Worm (Caenorhabditis elegans) whole organism, late embryonic: ENCODE measurements around the gene K03B4.4.

Source experiments
- C38D4.7 ChIP-seq: fragments of 200-800 bp; sonication (Bioruptor generic); optimal IDR thresholded peaks from 2 replicates; lab custom pipeline; 2018; ENCODE audit warnings: mild to moderate bottlenecking, missing genetic modification characterization, moderate library complexity, missing compliant biosample characterization
- F13H6.1 ChIP-seq: sonication (generic microtip); optimal IDR thresholded peaks from 2 replicates; lab custom pipeline; 2016; ENCODE audit warnings: missing genetic modification characterization, missing compliant biosample characterization
- ama-1 ChIP-seq: fragments of 150-350 bp; optimal IDR thresholded peaks from 2 replicates; lab custom pipeline; 2014
- ceh-18 ChIP-seq: sonication (generic microtip); optimal IDR thresholded peaks from 2 replicates; lab custom pipeline; 2016; ENCODE audit warnings: missing genetic modification characterization, missing compliant biosample characterization
- ceh-2 ChIP-seq: sonication (generic microtip); optimal IDR thresholded peaks from 2 replicates; lab custom pipeline; 2016; ENCODE audit warnings: missing genotype, missing genetic modification characterization, missing compliant biosample characterization
- ceh-22 ChIP-seq: sonication (generic microtip); optimal IDR thresholded peaks from 2 replicates; lab custom pipeline; 2017; ENCODE audit warnings: missing biosample characterization, missing genetic modification characterization
- ceh-34 ChIP-seq: sonication (generic microtip); optimal IDR thresholded peaks from 2 replicates; lab custom pipeline; 2016; ENCODE audit warnings: mild to moderate bottlenecking, missing genetic modification characterization, missing compliant biosample characterization
- ceh-48 ChIP-seq: sonication (generic microtip); optimal IDR thresholded peaks from 2 replicates; lab custom pipeline; 2016; ENCODE audit warnings: missing genetic modification characterization, inconsistent platforms, missing compliant biosample characterization
- dmd-4 ChIP-seq: sonication (generic microtip); optimal IDR thresholded peaks from 2 replicates; lab custom pipeline; 2016; ENCODE audit warnings: borderline replicate concordance, missing genetic modification characterization, missing compliant biosample characterization
- elt-2 ChIP-seq: sonication (generic microtip); optimal IDR thresholded peaks from 2 replicates; lab custom pipeline; 2016; ENCODE audit warnings: missing genetic modification reagents, missing genetic modification characterization, missing compliant biosample characterization
- elt-4 ChIP-seq: sonication (generic microtip); optimal IDR thresholded peaks from 2 replicates; lab custom pipeline; 2016; ENCODE audit warnings: missing genetic modification characterization, missing compliant biosample characterization
- ets-4 ChIP-seq: sonication (generic microtip); optimal IDR thresholded peaks from 2 replicates; lab custom pipeline; 2016; ENCODE audit warnings: missing genetic modification characterization, missing compliant biosample characterization
- fax-1 ChIP-seq: sonication (generic microtip); optimal IDR thresholded peaks from 2 replicates; lab custom pipeline; 2016; ENCODE audit warnings: missing genotype, missing genetic modification characterization, missing compliant biosample characterization
- fkh-10 ChIP-seq: fragments of 150-350 bp; optimal IDR thresholded peaks from 2 replicates; lab custom pipeline; 2014; ENCODE audit warnings: missing biosample characterization, missing genetic modification reagents, missing genetic modification characterization
- fkh-6 ChIP-seq: sonication (generic microtip); optimal IDR thresholded peaks from 2 replicates; lab custom pipeline; 2016; ENCODE audit warnings: missing genetic modification characterization, missing compliant biosample characterization
- gmeb-2 ChIP-seq: sonication (generic microtip); optimal IDR thresholded peaks from 2 replicates; lab custom pipeline; 2016; ENCODE audit warnings: missing genetic modification characterization, inconsistent platforms, missing compliant biosample characterization
- hlh-30 ChIP-seq: sonication (generic microtip); optimal IDR thresholded peaks from 2 replicates; lab custom pipeline; 2017; ENCODE audit warnings: antibody characterized with exemption, missing genetic modification characterization, missing compliant biosample characterization; ENCODE audit not compliant: insufficient read depth
- hlh-6 ChIP-seq: sonication (generic microtip); optimal IDR thresholded peaks from 2 replicates; lab custom pipeline; 2016; ENCODE audit warnings: missing genotype, missing genetic modification characterization, missing compliant biosample characterization
- lim-6 ChIP-seq: sonication (generic microtip); optimal IDR thresholded peaks from 2 replicates; lab custom pipeline; 2016; ENCODE audit warnings: missing genetic modification characterization, missing compliant biosample characterization
- lin-11 ChIP-seq: fragments of 200-800 bp; sonication (Bioruptor generic); optimal IDR thresholded peaks from 2 replicates; lab custom pipeline; 2018; ENCODE audit warnings: mild to moderate bottlenecking, missing genetic modification characterization, missing compliant biosample characterization
- mec-3 ChIP-seq: sonication (generic microtip); optimal IDR thresholded peaks from 2 replicates; lab custom pipeline; 2016; ENCODE audit warnings: borderline replicate concordance, missing genetic modification characterization, missing compliant biosample characterization
- nfya-1 ChIP-seq: sonication (generic microtip); optimal IDR thresholded peaks from 2 replicates; lab custom pipeline; 2017; ENCODE audit warnings: missing genetic modification characterization, mild to moderate bottlenecking, missing compliant biosample characterization, antibody characterized with exemption, moderate library complexity
- nhr-11 ChIP-seq: fragments of 150-350 bp; optimal IDR thresholded peaks from 2 replicates; lab custom pipeline; 2014; ENCODE audit warnings: missing biosample characterization, missing genetic modification characterization
- nhr-232 ChIP-seq: sonication (generic microtip); optimal IDR thresholded peaks from 2 replicates; lab custom pipeline; 2016; ENCODE audit warnings: missing genetic modification characterization, missing compliant biosample characterization
- npax-4 ChIP-seq: sonication (generic microtip); optimal IDR thresholded peaks from 2 replicates; lab custom pipeline; 2016; ENCODE audit warnings: missing genetic modification characterization, missing compliant biosample characterization
- pqm-1 ChIP-seq: sonication (generic microtip); optimal IDR thresholded peaks from 2 replicates; lab custom pipeline; 2016; ENCODE audit warnings: missing genetic modification characterization, missing compliant biosample characterization
- sdc-2 ChIP-seq: sonication (generic microtip); optimal IDR thresholded peaks from 2 replicates; lab custom pipeline; 2016; ENCODE audit warnings: missing genotype, missing genetic modification characterization, missing compliant biosample characterization
- sox-2 ChIP-seq: fragments of 200-800 bp; sonication (Bioruptor generic); IDR thresholded peaks from 2 replicates; pipeline ENCODE4 v1.3.6; 2022; ENCODE audit warnings: missing genetic modification reagents, missing genetic modification characterization, missing compliant biosample characterization
- sox-4 ChIP-seq: sonication (generic microtip); optimal IDR thresholded peaks from 2 replicates; lab custom pipeline; 2017; ENCODE audit warnings: mild to moderate bottlenecking, missing genetic modification characterization, inconsistent platforms, missing compliant biosample characterization
- syd-9 ChIP-seq: sonication (generic microtip); optimal IDR thresholded peaks from 2 replicates; lab custom pipeline; 2016; ENCODE audit warnings: mild to moderate bottlenecking, missing genetic modification characterization, moderate library complexity, missing compliant biosample characterization
- tbx-2 ChIP-seq: sonication (generic microtip); optimal IDR thresholded peaks from 2 replicates; lab custom pipeline; 2016; ENCODE audit warnings: missing genetic modification characterization, missing compliant biosample characterization
- tbx-7 ChIP-seq: sonication (generic microtip); optimal IDR thresholded peaks from 2 replicates; lab custom pipeline; 2016; ENCODE audit warnings: missing genotype, missing genetic modification characterization, missing compliant biosample characterization
- unc-3 ChIP-seq, 2 experiments: fragments of 200-800 bp in 1 of 2; sonication (Bioruptor generic) in 1 of 2; sonication (generic microtip) in 1 of 2; conservative IDR thresholded peaks in 1 of 2; optimal IDR thresholded peaks in 1 of 2; 2 replicates each; pipeline versions ENCODE4 v1.3.6 to Lab custom; 2016 to 2022; ENCODE audit warnings: missing compliant biosample characterization in 2 of 2, missing genetic modification characterization in 2 of 2, missing genetic modification reagents in 1 of 2
- unc-55 ChIP-seq: sonication (generic microtip); optimal IDR thresholded peaks from 2 replicates; lab custom pipeline; 2017; ENCODE audit warnings: missing biosample characterization, missing genetic modification reagents, missing genetic modification characterization
- unc-86 ChIP-seq: sonication (generic microtip); optimal IDR thresholded peaks from 2 replicates; lab custom pipeline; 2016; ENCODE audit warnings: missing genetic modification characterization, missing compliant biosample characterization
- zip-5 ChIP-seq: sonication (generic microtip); optimal IDR thresholded peaks from 2 replicates; lab custom pipeline; 2016; ENCODE audit warnings: missing genetic modification characterization, missing compliant biosample characterization
- ztf-16 ChIP-seq: sonication (generic microtip); optimal IDR thresholded peaks from 2 replicates; lab custom pipeline; 2017; ENCODE audit warnings: missing genetic modification characterization, missing compliant biosample characterization

K03B4.4 gene

ce11 chrV:4665651-4666050 lies 16.1 kb upstream of the K03B4.4 start, which contains the start of gene srx-73:
srx-73 (minus strand) TSS chrV:4665751.
- TF ChIP-seq elt-2 (tag; lab: Kevin White, UChicago) (no peak), ceh-2 (tag; lab: Kevin White, UChicago) (no peak), ceh-48 (tag; lab: Kevin White, UChicago) (no peak), nfya-1 (tag; lab: Kevin White, UChicago) (no peak), dmd-4 (tag; lab: Kevin White, UChicago) (no peak), nhr-11 (no peak)
- TF ChIP-seq, all 69 proteins: peak for 0

- TF ChIP-seq hlh-6 (tag; lab: Kevin White, UChicago): peak; percentile 43
- peak; percentile 42 for TF ChIP-seq mec-3 (tag; lab: Kevin White, UChicago)
- TF ChIP-seq elt-4 (tag; lab: Kevin White, UChicago): peak; percentile 37
- no peak for TF ChIP-seq unc-3 (GFP tag; conservative IDR thresholded peaks at IDR 0.05; lab: Robert Waterston, UW)
- no peak for TF ChIP-seq unc-3 (tag; optimal IDR thresholded peaks at IDR 0.05; lab: Kevin White, UChicago)
Measured at ce11 chrV:4667062-4667461, 14.7 kb upstream of the K03B4.4 start.

ce11 chrV:4668636-4669035 lies 13.1 kb upstream of the K03B4.4 start, which contains the start of gene srx-77:
srx-77 (minus strand) TSS chrV:4668736.
- no peak for TF ChIP-seq unc-86 (tag; lab: Kevin White, UChicago)
- TF ChIP-seq ceh-18: no peak
- no peak for TF ChIP-seq sox-4 (tag; lab: Kevin White, UChicago)
- no peak for TF ChIP-seq npax-4 (tag; lab: Kevin White, UChicago)
- no peak for TF ChIP-seq ceh-34 (tag; lab: Kevin White, UChicago)
- no peak for TF ChIP-seq nfya-1 (tag; lab: Kevin White, UChicago)
- TF ChIP-seq lim-6 (tag; lab: Kevin White, UChicago): no peak
- TF ChIP-seq zip-5: no peak
- TF ChIP-seq gmeb-2: no peak
- no peak for TF ChIP-seq unc-55 (GFP tag; lab: Kevin White, UChicago)
- no peak for TF ChIP-seq hlh-30 (tag; lab: Kevin White, UChicago)
- no peak for TF ChIP-seq fax-1 (tag; lab: Kevin White, UChicago)

- TF ChIP-seq nhr-232 (tag; lab: Kevin White, UChicago): no peak
- no peak for TF ChIP-seq tbx-7 (tag; lab: Kevin White, UChicago)
- no peak for TF ChIP-seq gmeb-2
- no peak for TF ChIP-seq ceh-22 (tag; lab: Kevin White, UChicago)
- TF ChIP-seq fax-1 (tag; lab: Kevin White, UChicago): no peak
- TF ChIP-seq fkh-6 (tag; lab: Kevin White, UChicago): no peak
- no peak for TF ChIP-seq zip-5
- no peak for TF ChIP-seq pqm-1 (tag; lab: Kevin White, UChicago)
- TF ChIP-seq ets-4 (tag; lab: Kevin White, UChicago): no peak
- TF ChIP-seq ama-1 (lab: Kevin White, UChicago): no peak
- no peak for TF ChIP-seq fkh-10
- TF ChIP-seq lin-11 (tag; lab: Kevin White, UChicago): no peak
- TF ChIP-seq F13H6.1 (tag; lab: Kevin White, UChicago): no peak
- TF ChIP-seq sox-2: no peak
- TF ChIP-seq sdc-2: no peak
- TF ChIP-seq C38D4.7 (GFP tag; lab: Kevin White, UChicago): no peak
- TF ChIP-seq syd-9 (tag; lab: Kevin White, UChicago): no peak
- no peak for TF ChIP-seq ztf-16 (tag; lab: Kevin White, UChicago)
- TF ChIP-seq tbx-2 (tag; lab: Kevin White, UChicago): no peak
- no peak for TF ChIP-seq elt-4 (tag; lab: Kevin White, UChicago)
Measured at ce11 chrV:4672487-4672886, 9.3 kb upstream of the K03B4.4 start, which contains the start of gene K03B4.9. K03B4.9 (minus strand) TSS chrV:4672587.
